Fruit fly (Drosophila melanogaster) whole organism, prepupa: Measurements from ENCODE around the gene Shawl.

Experiments used
- Blimp-1 ChIP-seq: fragments of 200-800 bp; sonication (Bioruptor generic); optimal IDR thresholded peaks from 3 replicates; lab custom pipeline; 2017; ENCODE audit warnings: missing biosample characterization, missing genetic modification characterization, mild to moderate bottlenecking, moderate library complexity, missing genetic modification reagents
- CG10669 ChIP-seq: fragments of 200-800 bp; sonication (Bioruptor generic); optimal IDR thresholded peaks from 3 replicates; lab custom pipeline; 2018; ENCODE audit warnings: missing biosample characterization, mild to moderate bottlenecking, missing genetic modification characterization, moderate library complexity
- CG11294 ChIP-seq: fragments of 200-800 bp; sonication (Bioruptor generic); IDR thresholded peaks from 2 replicates; pipeline ENCODE4 v1.3.6; 2022; ENCODE audit warnings: missing biosample characterization, missing genetic modification characterization
- CG11762 ChIP-seq: fragments of 200-800 bp; sonication (Bioruptor generic); optimal IDR thresholded peaks from 3 replicates; lab custom pipeline; 2016; ENCODE audit warnings: missing biosample characterization, missing genetic modification characterization; ENCODE audit not compliant: insufficient read depth
- CG11902 ChIP-seq: fragments of 200-800 bp; sonication (Bioruptor generic); optimal IDR thresholded peaks from 3 replicates; lab custom pipeline; 2016; ENCODE audit warnings: missing biosample characterization, missing genetic modification characterization
- CG15336 ChIP-seq: fragments of 200-800 bp; sonication (Bioruptor generic); IDR thresholded peaks from 2 replicates; pipeline ENCODE4 v1.3.6; 2022; ENCODE audit warnings: missing biosample characterization, missing genetic modification characterization
- CG1621 ChIP-seq: fragments of 200-800 bp; sonication (Bioruptor generic); optimal IDR thresholded peaks from 3 replicates; lab custom pipeline; 2018; ENCODE audit warnings: missing biosample characterization, mild to moderate bottlenecking, missing genetic modification characterization
- CG16779 ChIP-seq: fragments of 200-800 bp; sonication (Bioruptor generic); optimal IDR thresholded peaks from 3 replicates; lab custom pipeline; 2017; ENCODE audit warnings: missing biosample characterization, mild to moderate bottlenecking, missing genetic modification characterization
- CG3032 ChIP-seq: fragments of 200-800 bp; optimal IDR thresholded peaks from 2 replicates; lab custom pipeline; 2019; ENCODE audit warnings: missing biosample characterization, mild to moderate bottlenecking, missing genetic modification characterization, moderate library complexity
- CG31627 ChIP-seq: fragments of 200-800 bp; sonication (Bioruptor generic); optimal IDR thresholded peaks from 3 replicates; lab custom pipeline; 2016; ENCODE audit warnings: missing biosample characterization, missing genetic modification characterization
- CG32006 ChIP-seq: fragments of 200-800 bp; sonication (Bioruptor generic); optimal IDR thresholded peaks from 3 replicates; lab custom pipeline; 2017; ENCODE audit warnings: missing biosample characterization, mild to moderate bottlenecking, missing genetic modification characterization
- CG34406 ChIP-seq: fragments of 200-800 bp; sonication (Bioruptor generic); optimal IDR thresholded peaks from 3 replicates; lab custom pipeline; 2016; ENCODE audit warnings: missing biosample characterization, missing genetic modification characterization
- CG3919 ChIP-seq: fragments of 200-800 bp; sonication (Bioruptor generic); optimal IDR thresholded peaks from 3 replicates; lab custom pipeline; 2016; ENCODE audit warnings: missing biosample characterization, missing genetic modification characterization
- CG6163 ChIP-seq: fragments of 200-800 bp; sonication (Bioruptor generic); IDR thresholded peaks from 3 replicates; pipeline ENCODE4 v1.3.6; 2022; ENCODE audit warnings: missing biosample characterization, missing genetic modification characterization
- CG6792 ChIP-seq: fragments of 200-800 bp; sonication (Bioruptor generic); optimal IDR thresholded peaks from 3 replicates; lab custom pipeline; 2016; ENCODE audit warnings: missing biosample characterization, missing genetic modification characterization
- CG6854 ChIP-seq: fragments of 200-800 bp; sonication (Bioruptor generic); optimal IDR thresholded peaks from 2 replicates; lab custom pipeline; 2017; ENCODE audit warnings: missing biosample characterization, mild to moderate bottlenecking, missing genetic modification characterization
- CG7368 ChIP-seq: fragments of 200-800 bp; sonication (Bioruptor generic); optimal IDR thresholded peaks from 3 replicates; lab custom pipeline; 2016; ENCODE audit warnings: missing biosample characterization, missing genetic modification characterization
- CG8119 ChIP-seq: fragments of 200-800 bp; sonication (Bioruptor generic); IDR thresholded peaks from 3 replicates; pipeline ENCODE4 v1.3.6; 2022; ENCODE audit warnings: missing biosample characterization, missing genetic modification characterization
- CG8319 ChIP-seq: fragments of 200-800 bp; sonication (Bioruptor generic); optimal IDR thresholded peaks from 3 replicates; lab custom pipeline; 2016; ENCODE audit warnings: missing biosample characterization, missing genetic modification characterization
- CG9139 ChIP-seq: fragments of 200-800 bp; sonication (Bioruptor generic); optimal IDR thresholded peaks from 3 replicates; lab custom pipeline; 2017; ENCODE audit warnings: missing biosample characterization, mild to moderate bottlenecking, missing genetic modification characterization
- Eip75B ChIP-seq: fragments of 200-800 bp; sonication (Bioruptor generic); optimal IDR thresholded peaks from 3 replicates; lab custom pipeline; 2016; ENCODE audit warnings: missing biosample characterization, missing genetic modification characterization
- Eip78C ChIP-seq: fragments of 200-800 bp; sonication (Bioruptor generic); peaks from one replicate; lab custom pipeline; 2016; ENCODE audit warnings: missing biosample characterization, missing genetic modification characterization
- Eip93F ChIP-seq: fragments of 200-800 bp; sonication (Bioruptor generic); optimal IDR thresholded peaks from 2 replicates; lab custom pipeline; 2016; ENCODE audit warnings: missing biosample characterization, mild to moderate bottlenecking, missing genetic modification characterization
- Ets21C ChIP-seq: fragments of 200-800 bp; sonication (Bioruptor generic); optimal IDR thresholded peaks from 3 replicates; lab custom pipeline; 2016; ENCODE audit warnings: missing biosample characterization, missing genetic modification characterization
- Ets96B ChIP-seq: fragments of 200-800 bp; optimal IDR thresholded peaks from 2 replicates; lab custom pipeline; 2019; ENCODE audit warnings: missing biosample characterization, mild to moderate bottlenecking, missing genetic modification characterization, moderate library complexity
- Hr39 ChIP-seq: fragments of 200-800 bp; sonication (Bioruptor generic); optimal IDR thresholded peaks from 2 replicates; lab custom pipeline; 2016; ENCODE audit warnings: missing biosample characterization, missing genetic modification characterization
- Hr4 ChIP-seq: fragments of 200-800 bp; sonication (Bioruptor generic); optimal IDR thresholded peaks from 3 replicates; lab custom pipeline; 2016; ENCODE audit warnings: missing biosample characterization, missing genetic modification characterization
- Met ChIP-seq: fragments of 200-800 bp; sonication (Bioruptor generic); optimal IDR thresholded peaks from 3 replicates; lab custom pipeline; 2016; ENCODE audit warnings: missing biosample characterization, missing genetic modification characterization
- OdsH ChIP-seq: fragments of 200-800 bp; sonication (Bioruptor generic); optimal IDR thresholded peaks from 3 replicates; lab custom pipeline; 2016; ENCODE audit warnings: missing biosample characterization, missing genetic modification characterization
- Smox ChIP-seq: fragments of 200-800 bp; sonication (Bioruptor generic); optimal IDR thresholded peaks from 3 replicates; lab custom pipeline; 2016; ENCODE audit warnings: missing biosample characterization, missing genetic modification characterization
- Sox102F ChIP-seq: fragments of 200-800 bp; sonication (Bioruptor generic); optimal IDR thresholded peaks from 2 replicates; lab custom pipeline; 2016; ENCODE audit warnings: missing biosample characterization, mild to moderate bottlenecking, missing genetic modification characterization
- Sox14 ChIP-seq: fragments of 200-800 bp; sonication (Bioruptor generic); optimal IDR thresholded peaks from 3 replicates; lab custom pipeline; 2016; ENCODE audit warnings: missing biosample characterization, missing genetic modification characterization
- Sox15 ChIP-seq: fragments of 200-800 bp; sonication (Bioruptor generic); optimal IDR thresholded peaks from 3 replicates; lab custom pipeline; 2016; ENCODE audit warnings: missing biosample characterization, missing genetic modification characterization
- achi ChIP-seq: fragments of 200-800 bp; sonication (Bioruptor generic); optimal IDR thresholded peaks from 3 replicates; lab custom pipeline; 2016; ENCODE audit warnings: missing biosample characterization, missing genetic modification characterization
- acj6 ChIP-seq: fragments of 200-800 bp; sonication (Bioruptor generic); optimal IDR thresholded peaks from 3 replicates; lab custom pipeline; 2016; ENCODE audit warnings: missing biosample characterization, missing genetic modification characterization
- cyc ChIP-seq: fragments of 200-800 bp; sonication (Bioruptor generic); optimal IDR thresholded peaks from 3 replicates; lab custom pipeline; 2016; ENCODE audit warnings: missing biosample characterization, missing genetic modification characterization
- dac ChIP-seq: fragments of 200-800 bp; sonication (Bioruptor generic); optimal IDR thresholded peaks from 2 replicates; lab custom pipeline; 2017; ENCODE audit warnings: missing biosample characterization, mild to moderate bottlenecking, missing genetic modification characterization
- dsx ChIP-seq: fragments of 200-800 bp; optimal IDR thresholded peaks from 3 replicates; lab custom pipeline; 2019; ENCODE audit warnings: missing biosample characterization, mild to moderate bottlenecking, missing genetic modification characterization, moderate library complexity; ENCODE audit not compliant: poor library complexity, severe bottlenecking
- eg ChIP-seq: fragments of 200-800 bp; sonication (Bioruptor generic); IDR thresholded peaks from 3 replicates; pipeline ENCODE4 v1.3.6; 2022; ENCODE audit warnings: missing biosample characterization, missing genetic modification characterization
- esn ChIP-seq: fragments of 200-800 bp; sonication (Bioruptor generic); optimal IDR thresholded peaks from 2 replicates; lab custom pipeline; 2016; ENCODE audit warnings: missing biosample characterization, mild to moderate bottlenecking, missing genetic modification characterization, moderate library complexity
- fd59A ChIP-seq: fragments of 200-800 bp; sonication (Bioruptor generic); optimal IDR thresholded peaks from 2 replicates; lab custom pipeline; 2017; ENCODE audit warnings: missing biosample characterization, mild to moderate bottlenecking, missing genetic modification characterization, missing genetic modification reagents
- fd85E ChIP-seq: fragments of 200-800 bp; sonication (Bioruptor generic); optimal IDR thresholded peaks from 3 replicates; lab custom pipeline; 2016; ENCODE audit warnings: missing biosample characterization, missing genetic modification characterization
- fkh ChIP-seq: fragments of 200-800 bp; sonication (Bioruptor generic); optimal IDR thresholded peaks from 3 replicates; lab custom pipeline; 2017; ENCODE audit warnings: missing biosample characterization, mild to moderate bottlenecking, missing genetic modification characterization, moderate library complexity
- net ChIP-seq: fragments of 200-800 bp; sonication (Bioruptor generic); optimal IDR thresholded peaks from 3 replicates; lab custom pipeline; 2016; ENCODE audit warnings: missing biosample characterization, missing genetic modification characterization
- pdm3 ChIP-seq: fragments of 200-800 bp; sonication (Bioruptor generic); optimal IDR thresholded peaks from 3 replicates; lab custom pipeline; 2016; ENCODE audit warnings: missing biosample characterization, missing genetic modification characterization
- salr ChIP-seq, 2 experiments: fragments of 200-800 bp; sonication (Bioruptor generic); optimal IDR thresholded peaks; 3 replicates each; lab custom pipeline; 2016 to 2018; ENCODE audit warnings: missing biosample characterization in 2 of 2, missing genetic modification characterization in 2 of 2, mild to moderate bottlenecking in 1 of 2
- ss ChIP-seq, 2 experiments: fragments of 200-800 bp; sonication (Bioruptor generic); optimal IDR thresholded peaks; 2 replicates in 1 of 2; 3 replicates in 1 of 2; lab custom pipeline; 2017 to 2018; ENCODE audit warnings: mild to moderate bottlenecking in 2 of 2, missing biosample characterization in 2 of 2, missing genetic modification characterization in 2 of 2, moderate library complexity in 1 of 2
- svp ChIP-seq: fragments of 200-800 bp; sonication (Bioruptor generic); peaks from one replicate; lab custom pipeline; 2016; ENCODE audit warnings: missing biosample characterization, missing genetic modification characterization
- vri ChIP-seq: fragments of 200-800 bp; sonication (Bioruptor generic); optimal IDR thresholded peaks from 3 replicates; lab custom pipeline; 2016; ENCODE audit warnings: missing biosample characterization, mild to moderate bottlenecking, missing genetic modification characterization

The Shawl gene

dm6 chr2L:9440640-9441039 lies 25.7 kb upstream of the Shawl start, which contains the start of gene CG33723:
Gene CG33723 (minus strand): TSS chr2L:9440740.
- TF ChIP-seq CG3919 = no peak
- TF ChIP-seq salr (GFP tag; optimal IDR thresholded peaks at IDR 0.05; lab: Kevin White, UChicago) = no peak
- TF ChIP-seq Eip75B = no peak
- no peak for TF ChIP-seq CG11902
- no peak for TF ChIP-seq dac (GFP tag; lab: Kevin White, UChicago)
- TF ChIP-seq CG8119 (GFP tag; lab: Robert Waterston, UW) = no peak
- TF ChIP-seq fd59A = no peak
- TF ChIP-seq CG15336 (GFP tag; lab: Robert Waterston, UW) = no peak
- TF ChIP-seq Blimp-1 (GFP tag; lab: Kevin White, UChicago) = no peak
- TF ChIP-seq CG8319 = no peak
- TF ChIP-seq CG6792 = no peak
- TF ChIP-seq, all 60 proteins: peak for 0

- TF ChIP-seq CG8119 (GFP tag; lab: Robert Waterston, UW) (peak; percentile 42; the same call in 2 of the 3 replicates), CG16779 (tag; lab: Kevin White, UChicago) (no peak), pdm3 (GFP tag; lab: Kevin White, UChicago) (peak; percentile 53), dac (GFP tag; lab: Kevin White, UChicago) (no peak), fd59A (no peak), CG9139 (GFP tag; lab: Kevin White, UChicago) (no peak), CG6854 (GFP tag; lab: Kevin White, UChicago) (no peak), CG34406 (GFP tag; lab: Kevin White, UChicago) (peak; percentile 39), acj6 (GFP tag; lab: Kevin White, UChicago) (peak; percentile 38), CG6792 (peak; percentile 54), Eip93F (no peak), cyc (GFP tag; lab: Kevin White, UChicago) (peak; percentile 60), achi (peak; percentile 47), fd85E (GFP tag; lab: Kevin White, UChicago) (no peak), CG1621 (tag; lab: Kevin White, UChicago) (no peak), salr (GFP tag; optimal IDR thresholded peaks at IDR 0.05; lab: Kevin White, UChicago) (no peak), CG10669 (GFP tag; lab: Kevin White, UChicago) (peak; percentile 32), OdsH (GFP tag; lab: Kevin White, UChicago) (peak; percentile 55), CG11762 (peak; percentile 24), CG11294 (GFP tag; lab: Robert Waterston, UW) (peak; percentile 46; the same call in 1 of the 2 replicates), fkh (GFP tag; lab: Kevin White, UChicago) (no peak), Sox14 (peak; percentile 26), dsx (GFP tag; lab: Kevin White, UChicago) (no peak), ss (GFP tag; optimal IDR thresholded peaks at IDR 0.05; lab: Kevin White, UChicago) (peak in 1 of 2 experiments; percentile 17), CG7368 (GFP tag; lab: Kevin White, UChicago) (peak; percentile 24), svp (GFP tag; lab: Kevin White, UChicago) (peak; percentile 82), Ets21C (GFP tag; lab: Kevin White, UChicago) (peak; percentile 64), Smox (GFP tag; lab: Kevin White, UChicago) (peak; percentile 76), CG11902 (peak; percentile 37), CG31627 (peak; percentile 79), esn (GFP tag; lab: Kevin White, UChicago) (peak; percentile 74), eg (GFP tag; lab: Robert Waterston, UW) (peak; percentile 48; the same call in 1 of the 3 replicates), Sox15 (no peak), CG32006 (GFP tag; lab: Kevin White, UChicago) (peak; percentile 42), net (GFP tag; lab: Kevin White, UChicago) (peak; percentile 43), Hr4 (GFP tag; lab: Kevin White, UChicago) (peak; percentile 25), Eip78C (GFP tag; lab: Kevin White, UChicago) (peak; percentile 84), Sox102F (GFP tag; lab: Kevin White, UChicago) (peak; percentile 72), Met (GFP tag; lab: Kevin White, UChicago) (peak; percentile 58), Eip75B (peak; percentile 36), Hr39 (GFP tag; lab: Kevin White, UChicago) (peak; percentile 74), CG15336 (GFP tag; lab: Robert Waterston, UW) (peak; percentile 48; the same call in 1 of the 2 replicates), vri (GFP tag; lab: Kevin White, UChicago) (peak; percentile 21), CG6163 (GFP tag; lab: Robert Waterston, UW) (peak; percentile 56; the same call in 1 of the 3 replicates), Ets96B (tag; lab: Kevin White, UChicago) (peak; percentile 36), CG3919 (peak; percentile 29), CG3032 (tag; lab: Kevin White, UChicago) (peak; percentile 21)
Measured at dm6 chr2L:9438227-9438626, 23.3 kb upstream of the Shawl start.
